Worm (Caenorhabditis elegans) whole organism, late embryonic: Measurements from ENCODE around the gene F14B8.5.

Experiments
- ceh-6 ChIP-seq: fragments of 200-800 bp; sonication (Bioruptor generic); optimal IDR thresholded peaks from 2 replicates; lab custom pipeline; 2018; ENCODE audit warnings: mild to moderate bottlenecking, missing genetic modification characterization, missing compliant biosample characterization
- gmeb-2 ChIP-seq: sonication (generic microtip); optimal IDR thresholded peaks from 2 replicates; lab custom pipeline; 2016; ENCODE audit warnings: missing genetic modification characterization, inconsistent platforms, missing compliant biosample characterization
- hlh-13 ChIP-seq: fragments of 200-800 bp; sonication (Bioruptor generic); optimal IDR thresholded peaks from 2 replicates; lab custom pipeline; 2018; ENCODE audit warnings: mild to moderate bottlenecking, missing genetic modification characterization, missing compliant biosample characterization
- nfya-1 ChIP-seq: sonication (generic microtip); optimal IDR thresholded peaks from 2 replicates; lab custom pipeline; 2017; ENCODE audit warnings: missing genetic modification characterization, mild to moderate bottlenecking, missing compliant biosample characterization, antibody characterized with exemption, moderate library complexity
- odd-2 ChIP-seq: sonication (generic microtip); optimal IDR thresholded peaks from 2 replicates; lab custom pipeline; 2017; ENCODE audit warnings: antibody characterized with exemption, mild to moderate bottlenecking, missing genetic modification characterization, missing compliant biosample characterization
- sox-2 ChIP-seq: fragments of 200-800 bp; sonication (Bioruptor generic); IDR thresholded peaks from 2 replicates; pipeline ENCODE4 v1.3.6; 2022; ENCODE audit warnings: missing genetic modification reagents, missing genetic modification characterization, missing compliant biosample characterization
- unc-55 ChIP-seq: sonication (generic microtip); optimal IDR thresholded peaks from 2 replicates; lab custom pipeline; 2017; ENCODE audit warnings: missing biosample characterization, missing genetic modification reagents, missing genetic modification characterization

DNA sequence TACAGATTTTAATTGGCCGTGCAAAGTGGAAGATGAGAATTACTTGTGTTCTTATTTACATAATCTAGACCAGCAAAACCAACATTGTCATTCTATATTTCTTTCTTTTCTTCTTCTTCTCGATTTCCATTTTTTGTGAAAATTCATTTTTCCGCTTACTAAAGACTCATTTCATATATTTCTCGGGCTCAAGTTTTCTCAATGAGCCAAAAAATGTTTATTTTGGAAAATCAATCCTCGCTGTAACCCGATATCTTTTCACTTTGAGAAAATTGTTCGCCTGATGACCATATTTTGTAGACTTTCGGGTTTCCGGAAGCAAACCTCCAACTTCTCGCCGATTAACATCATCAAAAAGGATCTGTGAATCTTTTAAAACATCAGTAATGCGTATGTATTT is 14.5 kb downstream of the F14B8.5 start, which contains the start of gene nhx-4:
- TF ChIP-seq hlh-13 (GFP tag; lab: Kevin White, UChicago) (no peak), gmeb-2 (no peak), unc-55 (GFP tag; lab: Kevin White, UChicago) (no peak), odd-2 (tag; lab: Kevin White, UChicago) (no peak), sox-2 (GFP tag; lab: Robert Waterston, UW) (no peak), nfya-1 (no peak), ceh-6 (GFP tag; lab: Kevin White, UChicago) (no peak)
